Worm (Caenorhabditis elegans) whole organism, L2 larva: Measurements from ENCODE around the gene EEED8.18.

Source experiments
- alr-1 ChIP-seq: fragments of 150-350 bp; optimal IDR thresholded peaks from 2 replicates; lab custom pipeline; 2014; ENCODE audit warnings: missing biosample characterization, missing genetic modification characterization
- blmp-1 ChIP-seq: sonication (generic microtip); optimal IDR thresholded peaks from 2 replicates; lab custom pipeline; 2017; ENCODE audit warnings: missing genetic modification characterization, mild to moderate bottlenecking, missing compliant biosample characterization, antibody characterized with exemption, moderate library complexity; ENCODE audit not compliant: insufficient read depth
- ceh-16 ChIP-seq: fragments of 150-350 bp; optimal IDR thresholded peaks from 2 replicates; lab custom pipeline; 2014; ENCODE audit warnings: missing biosample characterization, missing genetic modification characterization
- dmd-4 ChIP-seq: sonication (generic microtip); optimal IDR thresholded peaks from 2 replicates; lab custom pipeline; 2017; ENCODE audit warnings: missing biosample characterization, missing genetic modification characterization
- egl-27 ChIP-seq: sonication (generic microtip); optimal IDR thresholded peaks from 3 replicates; lab custom pipeline; 2017; ENCODE audit warnings: missing biosample characterization, missing genetic modification reagents, missing genetic modification characterization
- lin-13 ChIP-seq: fragments of 150-350 bp; optimal IDR thresholded peaks from 2 replicates; lab custom pipeline; 2014; ENCODE audit warnings: missing biosample characterization, missing genetic modification reagents, missing genetic modification characterization
- nhr-10 ChIP-seq: sonication (generic microtip); optimal IDR thresholded peaks from 2 replicates; lab custom pipeline; 2017; ENCODE audit warnings: missing biosample characterization, missing genetic modification characterization
- nhr-11 ChIP-seq: fragments of 150-350 bp; optimal IDR thresholded peaks from 2 replicates; lab custom pipeline; 2014; ENCODE audit warnings: missing biosample characterization, missing genetic modification characterization
- nhr-12 ChIP-seq: fragments of 150-350 bp; optimal IDR thresholded peaks from 2 replicates; lab custom pipeline; 2014; ENCODE audit warnings: missing biosample characterization, missing genetic modification characterization
- nhr-25 ChIP-seq: fragments of 150-350 bp; sonication (generic microtip); optimal IDR thresholded peaks from 3 replicates; lab custom pipeline; 2014; ENCODE audit warnings: missing biosample characterization, missing genetic modification characterization
- sma-9 ChIP-seq, 2 experiments: fragments of 150-350 bp in 1 of 2; sonication (generic microtip) in 1 of 2; optimal IDR thresholded peaks; 2 replicates each; lab custom pipeline; 2014 to 2016; ENCODE audit warnings: missing genetic modification characterization in 2 of 2, mild to moderate bottlenecking in 1 of 2, missing biosample characterization in 1 of 2, missing compliant biosample characterization in 1 of 2, missing genetic modification reagents in 1 of 2, moderate library complexity in 1 of 2
- snpc-4 ChIP-seq: fragments of 150-350 bp; optimal IDR thresholded peaks from 2 replicates; lab custom pipeline; 2014; ENCODE audit warnings: missing biosample characterization, missing genetic modification characterization
- ztf-11 ChIP-seq: sonication (generic microtip); optimal IDR thresholded peaks from 2 replicates; lab custom pipeline; 2017; ENCODE audit warnings: missing biosample characterization, missing genetic modification characterization

ce11 chrII:5416204-5416764 lies 3.9 kb upstream of the EEED8.18 start, which contains the start of gene EEED8.2:
- TF ChIP-seq ceh-16 (no peak), snpc-4 (tag; lab: Kevin White, UChicago) (no peak), nhr-25 (no peak), egl-27 (tag; lab: Kevin White, UChicago) (no peak), blmp-1 (tag; lab: Kevin White, UChicago) (no peak), nhr-12 (tag; lab: Kevin White, UChicago) (no peak), lin-13 (GFP tag; lab: Kevin White, UChicago) (no peak), sma-9 (GFP tag; optimal IDR thresholded peaks at IDR 0.05; lab: Kevin White, UChicago) (no peak), sma-9 (tag; optimal IDR thresholded peaks at IDR 0.05; lab: Kevin White, UChicago) (no peak), nhr-11 (tag; lab: Kevin White, UChicago) (no peak), ztf-11 (tag; lab: Kevin White, UChicago) (no peak), dmd-4 (tag; lab: Kevin White, UChicago) (no peak), alr-1 (tag; lab: Kevin White, UChicago) (no peak), nhr-10 (tag; lab: Kevin White, UChicago) (no peak)
